Fruit fly (Drosophila melanogaster) whole organism: Measurements from ENCODE around the gene Nek2.

Experiments
- CG8478 ChIP-seq: fragments of >200 bp; optimal IDR thresholded peaks from 2 replicates; lab custom pipeline; 2018; ENCODE audit warnings: inconsistent platforms
- EcR ChIP-seq, 2 experiments: fragments of >200 bp; optimal IDR thresholded peaks; 2 replicates each; lab custom pipeline; 2017; ENCODE audit warnings: missing biosample characterization in 2 of 2, missing genetic modification characterization in 2 of 2, missing genetic modification reagents in 2 of 2
- psq ChIP-seq: fragments of >200 bp; optimal IDR thresholded peaks from 2 replicates; lab custom pipeline; 2017

dm6 chrX:7881579-7881978 is 9.9 kb downstream of the Nek2 start, which contains the start of gene Ir7e:
- no peak for TF ChIP-seq psq (lab: Kevin White, UChicago)
- TF ChIP-seq CG8478 (lab: Kevin White, UChicago), result no peak
- TF ChIP-seq EcR (GFP tag; optimal IDR thresholded peaks at IDR 0.05; lab: Kevin White, UChicago), result no peak
